Worm (Caenorhabditis elegans) whole organism, L1 larva: ENCODE results near the gene T13C2.2.
"Not testable (repeated sequence)": the region's sequence is repeated elsewhere in the genome, so short reads cannot be mapped to it uniquely, and the experiment has no call there.

Experiments used
- lin-15B ChIP-seq: fragments of 150-350 bp; sonication (generic microtip); optimal IDR thresholded peaks from 3 replicates; lab custom pipeline; 2014; ENCODE audit warnings: missing biosample characterization, missing genetic modification characterization
- mep-1 ChIP-seq: fragments of 150-350 bp; optimal IDR thresholded peaks from 2 replicates; lab custom pipeline; 2014; ENCODE audit warnings: missing biosample characterization, missing genetic modification characterization
- nhr-11 ChIP-seq: fragments of 150-350 bp; optimal IDR thresholded peaks from 2 replicates; lab custom pipeline; 2014; ENCODE audit warnings: missing biosample characterization, missing genetic modification characterization
- nhr-12 ChIP-seq: sonication (generic microtip); optimal IDR thresholded peaks from 2 replicates; lab custom pipeline; 2017; ENCODE audit warnings: missing biosample characterization, missing genetic modification characterization
- nhr-28 ChIP-seq: fragments of 150-350 bp; optimal IDR thresholded peaks from 2 replicates; lab custom pipeline; 2014; ENCODE audit warnings: missing biosample characterization, missing genetic modification characterization
- nhr-84 ChIP-seq: sonication (generic microtip); optimal IDR thresholded peaks from 2 replicates; lab custom pipeline; 2017; ENCODE audit warnings: missing biosample characterization, missing genetic modification characterization
- vab-15 ChIP-seq: sonication (generic microtip); optimal IDR thresholded peaks from 2 replicates; lab custom pipeline; 2017; ENCODE audit warnings: missing genotype, mild to moderate bottlenecking, missing genetic modification characterization, missing compliant biosample characterization
- ztf-11 ChIP-seq, 2 experiments: sonication (generic microtip); optimal IDR thresholded peaks; 2 replicates each; lab custom pipeline; 2016 to 2017; ENCODE audit warnings: missing genetic modification characterization in 2 of 2, missing biosample characterization in 1 of 2, missing compliant biosample characterization in 1 of 2

DNA sequence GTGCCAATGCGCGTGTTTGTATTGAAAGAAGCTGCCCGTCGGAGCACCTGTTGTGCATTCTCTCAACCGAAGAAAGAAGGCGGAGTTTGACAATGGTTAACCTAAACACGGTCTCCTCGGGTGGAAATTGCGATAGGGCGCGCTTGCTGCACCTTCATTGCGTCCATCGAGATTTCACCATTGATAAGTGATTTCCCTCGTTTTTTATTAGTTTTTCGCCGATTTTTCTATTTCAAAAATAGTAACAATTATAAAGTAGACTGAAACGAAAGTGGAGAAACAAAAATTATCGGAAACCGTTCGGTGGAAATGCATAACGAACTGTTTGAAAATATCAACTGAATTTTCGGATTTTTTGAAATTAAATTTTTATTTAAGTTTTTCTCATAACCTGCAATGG, 16.9 kb upstream of the T13C2.2 start, which contains the start of gene agr-1:
- not testable (repeated sequence) for TF ChIP-seq nhr-84 (tag; lab: Kevin White, UChicago); mep-1 (tag; lab: Kevin White, UChicago); nhr-11 (tag; lab: Kevin White, UChicago); ztf-11 (tag; optimal IDR thresholded peaks at IDR 0.05; lab: Kevin White, UChicago); vab-15 (tag; lab: Kevin White, UChicago); nhr-12 (tag; lab: Kevin White, UChicago); lin-15B (tag; lab: Kevin White, UChicago); nhr-28
